Worm (Caenorhabditis elegans): ENCODE data around the gene Y66C5A.1.

ce11 chrX:14481637-14482036 lies 26.3 kb upstream of the Y66C5A.1 start:
- TF ChIP-seq tra-1 (GFP tag; IDR thresholded peaks at IDR 0.05), result no peak
- no peak for TF ChIP-seq nhr-77 (tag; optimal IDR thresholded peaks at IDR 0.05)
- TF ChIP-seq ceh-82 (tag; optimal IDR thresholded peaks at IDR 0.05), result no peak
- TF ChIP-seq egl-27 (tag; optimal IDR thresholded peaks at IDR 0.05), result no peak

Measured in whole organism, L4 larva.